Worm (Caenorhabditis elegans) whole organism, mixed stage, embryonic: Measurements from ENCODE around the gene ptd-2.

Experiments
- M03D4.4 ChIP-seq: sonication (generic microtip); optimal IDR thresholded peaks from 2 replicates; lab custom pipeline; 2017; ENCODE audit warnings: mild to moderate bottlenecking, missing genetic modification characterization, missing compliant biosample characterization
- bed-3 ChIP-seq: fragments of 200-800 bp; sonication (Bioruptor generic); optimal IDR thresholded peaks from 3 replicates; lab custom pipeline; 2018; ENCODE audit warnings: mild to moderate bottlenecking, missing genetic modification characterization, moderate library complexity, missing compliant biosample characterization
- blmp-1 ChIP-seq: fragments of 150-350 bp; optimal IDR thresholded peaks from 2 replicates; lab custom pipeline; 2014; ENCODE audit warnings: missing biosample characterization, missing genetic modification characterization
- ceh-39 ChIP-seq: fragments of 150-350 bp; optimal IDR thresholded peaks from 2 replicates; lab custom pipeline; 2014; ENCODE audit warnings: missing biosample characterization, missing genetic modification characterization
- ceh-43 ChIP-seq: fragments of 200-800 bp; sonication (Bioruptor generic); optimal IDR thresholded peaks from 2 replicates; lab custom pipeline; 2018; ENCODE audit warnings: mild to moderate bottlenecking, missing genetic modification characterization, moderate library complexity, missing compliant biosample characterization
- ceh-83 ChIP-seq: fragments of 200-800 bp; sonication (Bioruptor generic); optimal IDR thresholded peaks from 2 replicates; lab custom pipeline; 2018; ENCODE audit warnings: mild to moderate bottlenecking, missing genetic modification characterization, missing compliant biosample characterization
- ces-1 ChIP-seq: fragments of 150-350 bp; optimal IDR thresholded peaks from 2 replicates; lab custom pipeline; 2014; ENCODE audit warnings: missing biosample characterization, missing genetic modification reagents, missing genetic modification characterization
- cnd-1 ChIP-seq: fragments of 200-800 bp; sonication (Bioruptor generic); optimal IDR thresholded peaks from 2 replicates; lab custom pipeline; 2018; ENCODE audit warnings: mild to moderate bottlenecking, missing genetic modification characterization, missing compliant biosample characterization
- drap-1 ChIP-seq: fragments of 200-800 bp; sonication (Bioruptor generic); optimal IDR thresholded peaks from 3 replicates; lab custom pipeline; 2018; ENCODE audit warnings: mild to moderate bottlenecking, missing genetic modification characterization, missing compliant biosample characterization
- elt-1 ChIP-seq: sonication (generic microtip); optimal IDR thresholded peaks from 2 replicates; lab custom pipeline; 2017; ENCODE audit warnings: missing genetic modification characterization, mild to moderate bottlenecking, missing compliant biosample characterization, antibody characterized with exemption, moderate library complexity, borderline replicate concordance; ENCODE audit not compliant: insufficient read depth
- elt-3 ChIP-seq: fragments of 150-350 bp; optimal IDR thresholded peaks from 2 replicates; lab custom pipeline; 2014; ENCODE audit warnings: missing biosample characterization, missing genetic modification characterization
- flh-1 ChIP-seq: fragments of 200-800 bp; sonication (Bioruptor generic); optimal IDR thresholded peaks from 2 replicates; lab custom pipeline; 2018; ENCODE audit warnings: mild to moderate bottlenecking, missing genetic modification characterization, moderate library complexity, missing compliant biosample characterization
- ham-2 ChIP-seq: fragments of 200-800 bp; sonication (Bioruptor generic); optimal IDR thresholded peaks from 2 replicates; lab custom pipeline; 2018; ENCODE audit warnings: mild to moderate bottlenecking, missing genetic modification characterization, missing compliant biosample characterization
- hlh-1 ChIP-seq: fragments of 150-350 bp; optimal IDR thresholded peaks from 2 replicates; lab custom pipeline; 2014; ENCODE audit warnings: missing biosample characterization, missing genetic modification reagents, missing genetic modification characterization
- lin-13 ChIP-seq: fragments of 150-350 bp; optimal IDR thresholded peaks from 2 replicates; lab custom pipeline; 2014; ENCODE audit warnings: missing biosample characterization, missing genetic modification characterization
- lin-32 ChIP-seq: fragments of 200-800 bp; sonication (Bioruptor generic); optimal IDR thresholded peaks from 2 replicates; lab custom pipeline; 2018; ENCODE audit warnings: mild to moderate bottlenecking, missing genetic modification characterization, missing compliant biosample characterization
- lsy-2 ChIP-seq: fragments of 150-350 bp; optimal IDR thresholded peaks from 2 replicates; lab custom pipeline; 2014; ENCODE audit warnings: missing biosample characterization, missing genetic modification characterization
- mab-5 ChIP-seq: fragments of 150-350 bp; optimal IDR thresholded peaks from 2 replicates; lab custom pipeline; 2014; ENCODE audit warnings: missing biosample characterization, missing genetic modification characterization
- mep-1 ChIP-seq: fragments of 150-350 bp; optimal IDR thresholded peaks from 2 replicates; lab custom pipeline; 2017; ENCODE audit warnings: missing biosample characterization, missing genetic modification reagents, missing genetic modification characterization, inconsistent platforms
- mls-2 ChIP-seq: sonication (generic microtip); optimal IDR thresholded peaks from 2 replicates; lab custom pipeline; 2016; ENCODE audit warnings: mild to moderate bottlenecking, missing genetic modification characterization, moderate library complexity, missing compliant biosample characterization
- nhr-12 ChIP-seq: fragments of 150-350 bp; optimal IDR thresholded peaks from 2 replicates; lab custom pipeline; 2014; ENCODE audit warnings: missing biosample characterization, missing genetic modification characterization
- nhr-2 ChIP-seq: fragments of 150-350 bp; optimal IDR thresholded peaks from 2 replicates; lab custom pipeline; 2014; ENCODE audit warnings: missing biosample characterization, missing genetic modification characterization
- nhr-237 ChIP-seq: fragments of 150-350 bp; optimal IDR thresholded peaks from 2 replicates; lab custom pipeline; 2014; ENCODE audit warnings: missing biosample characterization, missing genetic modification characterization
- nhr-28 ChIP-seq: fragments of 150-350 bp; optimal IDR thresholded peaks from 2 replicates; lab custom pipeline; 2014; ENCODE audit warnings: missing biosample characterization, missing genetic modification characterization
- nhr-76 ChIP-seq: sonication (generic microtip); optimal IDR thresholded peaks from 2 replicates; lab custom pipeline; 2017; ENCODE audit warnings: missing biosample characterization, missing genetic modification characterization
- pha-4 ChIP-seq: fragments of 150-350 bp; optimal IDR thresholded peaks from 2 replicates; lab custom pipeline; 2018; ENCODE audit warnings: missing biosample characterization, missing genetic modification reagents, missing genetic modification characterization
- sem-2 ChIP-seq: fragments of 200-800 bp; sonication (Bioruptor generic); optimal IDR thresholded peaks from 2 replicates; lab custom pipeline; 2018; ENCODE audit warnings: mild to moderate bottlenecking, missing genetic modification characterization, missing compliant biosample characterization
- snpc-4 ChIP-seq: fragments of 150-350 bp; optimal IDR thresholded peaks from 2 replicates; lab custom pipeline; 2014; ENCODE audit warnings: missing biosample characterization, missing genetic modification characterization
- sptf-1 ChIP-seq: sonication (generic microtip); optimal IDR thresholded peaks from 2 replicates; lab custom pipeline; 2017; ENCODE audit warnings: mild to moderate bottlenecking, missing genetic modification characterization, moderate library complexity, missing compliant biosample characterization
- tbx-8 ChIP-seq: fragments of 200-800 bp; sonication (Bioruptor generic); optimal IDR thresholded peaks from 2 replicates; lab custom pipeline; 2018; ENCODE audit warnings: mild to moderate bottlenecking, missing genetic modification characterization, moderate library complexity, missing compliant biosample characterization
- unc-120 ChIP-seq: sonication (generic microtip); optimal IDR thresholded peaks from 2 replicates; lab custom pipeline; 2017; ENCODE audit warnings: missing genetic modification characterization, missing compliant biosample characterization; ENCODE audit not compliant: poor library complexity, severe bottlenecking
- unc-39 ChIP-seq: fragments of 150-350 bp; optimal IDR thresholded peaks from 2 replicates; lab custom pipeline; 2014; ENCODE audit warnings: missing biosample characterization, missing genetic modification characterization
- unc-62 ChIP-seq: fragments of 150-350 bp; optimal IDR thresholded peaks from 2 replicates; lab custom pipeline; 2014; ENCODE audit warnings: missing biosample characterization, missing genetic modification reagents, missing genetic modification characterization
- zip-8 ChIP-seq: fragments of 150-350 bp; optimal IDR thresholded peaks from 2 replicates; lab custom pipeline; 2014; ENCODE audit warnings: missing biosample characterization, missing genetic modification characterization
- ztf-11 ChIP-seq: fragments of 150-350 bp; optimal IDR thresholded peaks from 2 replicates; lab custom pipeline; 2014; ENCODE audit warnings: missing biosample characterization, missing genetic modification characterization

Gene ptd-2

ce11 chrV:9224377-9224776, 25.7 kb upstream of the ptd-2 start:
- no peak for TF ChIP-seq hlh-1
- TF ChIP-seq, all 35 proteins: peak for 0

- TF ChIP-seq nhr-12 (tag; lab: Kevin White, UChicago) (no peak), mls-2 (tag; lab: Kevin White, UChicago) (no peak), unc-62 (no peak), mab-5 (tag; lab: Kevin White, UChicago) (no peak), bed-3 (GFP tag; lab: Kevin White, UChicago) (no peak)
Measured at ce11 chrV:9224981-9225380, 25.1 kb upstream of the ptd-2 start.

- no peak for TF ChIP-seq pha-4 (tag; lab: Kevin White, UChicago)
- no peak for TF ChIP-seq unc-39
- TF ChIP-seq ces-1: peak; percentile 51
Measured at ce11 chrV:9225675-9226144, 24.3 kb upstream of the ptd-2 start, which contains the start of gene F07C3.2. F07C3.2 (plus strand) TSS chrV:9226094.

- TF ChIP-seq mab-5 (tag; lab: Kevin White, UChicago) (no peak), unc-39 (no peak), snpc-4 (tag; lab: Kevin White, UChicago) (no peak), lin-32 (GFP tag; lab: Kevin White, UChicago) (no peak), pha-4 (tag; lab: Kevin White, UChicago) (no peak), nhr-12 (tag; lab: Kevin White, UChicago) (no peak), unc-120 (tag; lab: Kevin White, UChicago) (no peak), nhr-28 (tag; lab: Kevin White, UChicago) (no peak), nhr-2 (tag; lab: Kevin White, UChicago) (no peak), drap-1 (no peak), blmp-1 (tag; lab: Kevin White, UChicago) (no peak), elt-1 (tag; lab: Kevin White, UChicago) (no peak), ztf-11 (tag; lab: Kevin White, UChicago) (no peak)
Measured at ce11 chrV:9232296-9232695, 17.7 kb upstream of the ptd-2 start, which contains the start of gene F07C3.3. F07C3.3 (minus strand) TSS chrV:9232396.

ce11 chrV:9243171-9243996, 6.6 kb upstream of the ptd-2 start, which contains the start of gene glo-4:
glo-4 (minus strand) TSS chrV:9243221.
- peak; percentile 77 for TF ChIP-seq ces-1
- no peak for TF ChIP-seq drap-1
- TF ChIP-seq unc-39: no peak
- no peak for TF ChIP-seq zip-8 (tag; lab: Kevin White, UChicago)
- TF ChIP-seq tbx-8 (GFP tag; lab: Kevin White, UChicago): no peak
- TF ChIP-seq hlh-1: peak; percentile 36
- no peak for TF ChIP-seq snpc-4 (tag; lab: Kevin White, UChicago)
- no peak for TF ChIP-seq bed-3 (GFP tag; lab: Kevin White, UChicago)
- TF ChIP-seq M03D4.4 (tag; lab: Kevin White, UChicago): no peak
- TF ChIP-seq nhr-76 (tag; lab: Kevin White, UChicago): no peak
- no peak for TF ChIP-seq elt-3
- TF ChIP-seq blmp-1 (tag; lab: Kevin White, UChicago): no peak
- no peak for TF ChIP-seq ceh-83
- no peak for TF ChIP-seq nhr-2 (tag; lab: Kevin White, UChicago)
- no peak for TF ChIP-seq cnd-1 (tag; lab: Kevin White, UChicago)
- TF ChIP-seq nhr-237 (tag; lab: Kevin White, UChicago): peak; percentile 69
- TF ChIP-seq ham-2 (GFP tag; lab: Kevin White, UChicago): no peak
- no peak for TF ChIP-seq sem-2
- no peak for TF ChIP-seq mab-5 (tag; lab: Kevin White, UChicago)
- no peak for TF ChIP-seq nhr-28 (tag; lab: Kevin White, UChicago)
- no peak for TF ChIP-seq ceh-43
- TF ChIP-seq nhr-12 (tag; lab: Kevin White, UChicago): no peak
- TF ChIP-seq ztf-11 (tag; lab: Kevin White, UChicago): no peak
- peak; percentile 55 for TF ChIP-seq unc-120 (tag; lab: Kevin White, UChicago)
- TF ChIP-seq elt-1 (tag; lab: Kevin White, UChicago): no peak
- TF ChIP-seq pha-4 (tag; lab: Kevin White, UChicago): no peak
- no peak for TF ChIP-seq mls-2 (tag; lab: Kevin White, UChicago)
- peak; percentile 13 for TF ChIP-seq lin-13
- TF ChIP-seq mep-1: peak; percentile 69
- no peak for TF ChIP-seq lin-32 (GFP tag; lab: Kevin White, UChicago)
- TF ChIP-seq unc-62: no peak
- TF ChIP-seq ceh-39 (tag; lab: Kevin White, UChicago): no peak
- no peak for TF ChIP-seq flh-1
- TF ChIP-seq sptf-1 (tag; lab: Kevin White, UChicago): no peak
- TF ChIP-seq lsy-2: peak; percentile 21
